Worm (Caenorhabditis elegans) whole organism, L4 larva: ENCODE measurements around the gene sri-19.

Experiments used
- ama-1 ChIP-seq: fragments of 150-350 bp; optimal IDR thresholded peaks from 2 replicates; lab custom pipeline; 2014; ENCODE audit warnings: inconsistent platforms, mixed read lengths
- fos-1 ChIP-seq: fragments of 150-350 bp; optimal IDR thresholded peaks from 2 replicates; lab custom pipeline; 2014; ENCODE audit warnings: missing biosample characterization, missing genetic modification characterization
- gei-8 ChIP-seq: fragments of 200-800 bp; sonication (Bioruptor generic); optimal IDR thresholded peaks from 2 replicates; lab custom pipeline; 2018; ENCODE audit warnings: mild to moderate bottlenecking, missing genetic modification characterization, missing compliant biosample characterization
- lim-7 ChIP-seq: fragments of 200-800 bp; sonication (Bioruptor generic); IDR thresholded peaks from 2 replicates; pipeline ENCODE4 v1.3.6; 2022; ENCODE audit warnings: missing genetic modification characterization, missing compliant biosample characterization
- lin-38 ChIP-seq: fragments of 200-800 bp; sonication (Bioruptor generic); IDR thresholded peaks from 2 replicates; pipeline ENCODE4 v1.3.6; 2022; ENCODE audit warnings: missing genetic modification reagents, missing genetic modification characterization, missing compliant biosample characterization
- lin-39 ChIP-seq: fragments of 150-350 bp; optimal IDR thresholded peaks from 2 replicates; lab custom pipeline; 2014; ENCODE audit warnings: missing biosample characterization, missing genetic modification reagents, missing genetic modification characterization
- lsy-2 ChIP-seq, 2 experiments: fragments of 150-350 bp in 1 of 2; sonication (generic microtip) in 1 of 2; optimal IDR thresholded peaks; 2 replicates each; lab custom pipeline; 2014 to 2017; ENCODE audit warnings: missing biosample characterization in 2 of 2, missing genetic modification characterization in 2 of 2
- mxl-2 ChIP-seq: fragments of 200-800 bp; sonication (Bioruptor generic); conservative IDR thresholded peaks from 2 replicates; pipeline ENCODE4 v1.3.6; 2022; ENCODE audit warnings: missing genetic modification reagents, missing genetic modification characterization, missing compliant biosample characterization
- nhr-10 ChIP-seq: fragments of 150-350 bp; optimal IDR thresholded peaks from 2 replicates; lab custom pipeline; 2014; ENCODE audit warnings: missing biosample characterization, missing genetic modification characterization
- nhr-28 ChIP-seq: fragments of 150-350 bp; optimal IDR thresholded peaks from 2 replicates; lab custom pipeline; 2014; ENCODE audit warnings: missing biosample characterization, missing genetic modification characterization
- nhr-6 ChIP-seq: fragments of 150-350 bp; optimal IDR thresholded peaks from 2 replicates; lab custom pipeline; 2014; ENCODE audit warnings: missing biosample characterization, missing genetic modification characterization
- nhr-77 ChIP-seq: fragments of 150-350 bp; optimal IDR thresholded peaks from 2 replicates; lab custom pipeline; 2014; ENCODE audit warnings: missing biosample characterization, missing genetic modification characterization
- pha-4 ChIP-seq, 2 experiments: fragments of 150-350 bp in 1 of 2; fragments of 200-800 bp in 1 of 2; sonication (Bioruptor generic) in 1 of 2; IDR thresholded peaks in 1 of 2; optimal IDR thresholded peaks in 1 of 2; 2 replicates each; pipeline versions ENCODE4 v1.3.6 to Lab custom; 2014 to 2022; ENCODE audit warnings: missing genetic modification characterization in 2 of 2, missing genetic modification reagents in 2 of 2, missing biosample characterization in 1 of 2, missing compliant biosample characterization in 1 of 2

DNA sequence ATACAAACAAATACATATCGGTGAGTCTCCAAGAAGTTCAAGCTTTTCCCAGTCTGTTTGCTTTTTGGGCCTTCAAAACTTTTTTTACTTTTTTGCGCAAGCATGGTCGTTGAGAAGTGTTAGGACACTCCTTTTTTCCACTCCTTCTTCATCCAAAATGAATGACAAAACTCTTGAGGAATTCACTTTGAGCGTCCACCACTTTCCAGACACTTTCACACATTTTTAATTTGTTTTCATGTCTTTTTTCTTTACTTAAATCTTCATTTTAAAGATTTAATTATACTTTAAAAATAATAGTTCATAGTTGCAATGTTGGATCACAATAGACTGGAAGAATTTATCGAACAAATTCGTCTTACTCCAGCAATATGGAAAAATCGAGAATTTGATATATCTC is 46.1 kb downstream of the sri-19 start, which contains the start of gene F13H10.1:
- no peak for TF ChIP-seq ama-1 (lab: Kevin White, UChicago)
- TF ChIP-seq lsy-2 (tag; optimal IDR thresholded peaks at IDR 0.05; lab: Kevin White, UChicago): no peak
- TF ChIP-seq nhr-28 (tag; lab: Kevin White, UChicago): no peak
- TF ChIP-seq mxl-2 (GFP tag; lab: Robert Waterston, UW): no peak
- no peak for TF ChIP-seq gei-8
- TF ChIP-seq lin-38 (GFP tag; lab: Robert Waterston, UW): no peak
- no peak for TF ChIP-seq pha-4 (GFP tag; IDR thresholded peaks at IDR 0.05; lab: Robert Waterston, UW)
- no peak for TF ChIP-seq pha-4 (tag; optimal IDR thresholded peaks at IDR 0.05; lab: Kevin White, UChicago)
- TF ChIP-seq nhr-10 (tag; lab: Kevin White, UChicago): no peak
- no peak for TF ChIP-seq nhr-6 (tag; lab: Kevin White, UChicago)
- no peak for TF ChIP-seq nhr-77 (tag; lab: Kevin White, UChicago)
- TF ChIP-seq lin-39 (tag; lab: Kevin White, UChicago): no peak
- TF ChIP-seq fos-1: no peak
- no peak for TF ChIP-seq lim-7 (GFP tag; lab: Robert Waterston, UW)
